Fruit fly (Drosophila melanogaster) whole organism, pupa: ENCODE results near the gene CG13085.

Source experiments
- CG10348 ChIP-seq: fragments of 200-800 bp; sonication (Bioruptor generic); IDR thresholded peaks from 2 replicates; pipeline ENCODE4 v1.3.6; 2022; ENCODE audit warnings: missing biosample characterization, missing genetic modification characterization
- CG12605 ChIP-seq: fragments of 200-800 bp; sonication (Bioruptor generic); IDR thresholded peaks from 2 replicates; pipeline ENCODE4 v1.3.6; 2022; ENCODE audit warnings: missing biosample characterization, missing genetic modification characterization
- CG13204 ChIP-seq: fragments of 200-800 bp; sonication (Bioruptor generic); optimal IDR thresholded peaks from 2 replicates; lab custom pipeline; 2018; ENCODE audit warnings: missing biosample characterization, mild to moderate bottlenecking, missing genetic modification characterization, moderate library complexity
- CG14655 ChIP-seq: fragments of 200-800 bp; sonication (Bioruptor generic); optimal IDR thresholded peaks from 3 replicates; lab custom pipeline; 2017; ENCODE audit warnings: mild to moderate bottlenecking, missing biosample characterization, missing genetic modification reagents, missing genetic modification characterization
- CG15710 ChIP-seq: fragments of 200-800 bp; sonication (Bioruptor generic); optimal IDR thresholded peaks from 2 replicates; lab custom pipeline; 2018; ENCODE audit warnings: missing biosample characterization, mild to moderate bottlenecking, missing genetic modification characterization, moderate library complexity
- CG17806 ChIP-seq: fragments of 200-800 bp; sonication (Bioruptor generic); optimal IDR thresholded peaks from 2 replicates; lab custom pipeline; 2018; ENCODE audit warnings: missing biosample characterization, mild to moderate bottlenecking, missing genetic modification characterization, moderate library complexity
- CG32121 ChIP-seq: fragments of 200-800 bp; sonication (Bioruptor generic); IDR thresholded peaks from 2 replicates; pipeline ENCODE4 v1.3.6; 2022; ENCODE audit warnings: missing biosample characterization, missing genetic modification characterization
- CG34367 ChIP-seq: fragments of 200-800 bp; sonication (Bioruptor generic); optimal IDR thresholded peaks from 2 replicates; lab custom pipeline; 2018; ENCODE audit warnings: missing biosample characterization, mild to moderate bottlenecking, missing genetic modification characterization
- CG4496 ChIP-seq: fragments of 200-800 bp; sonication (Bioruptor generic); IDR thresholded peaks from 3 replicates; pipeline ENCODE4 v1.3.6; 2022; ENCODE audit warnings: missing biosample characterization, missing genetic modification characterization
- CG8159 ChIP-seq: fragments of 200-800 bp; sonication (Bioruptor generic); optimal IDR thresholded peaks from 3 replicates; lab custom pipeline; 2018; ENCODE audit warnings: missing biosample characterization, mild to moderate bottlenecking, missing genetic modification characterization, moderate library complexity
- CG8301 ChIP-seq: fragments of 200-800 bp; sonication (Bioruptor generic); optimal IDR thresholded peaks from 2 replicates; lab custom pipeline; 2018; ENCODE audit warnings: missing biosample characterization, mild to moderate bottlenecking, missing genetic modification characterization
- CG9948 ChIP-seq: fragments of 200-800 bp; sonication (Bioruptor generic); optimal IDR thresholded peaks from 2 replicates; lab custom pipeline; 2018; ENCODE audit warnings: missing biosample characterization, mild to moderate bottlenecking, missing genetic modification characterization, moderate library complexity
- D1 ChIP-seq: fragments of 200-800 bp; sonication (Bioruptor generic); optimal IDR thresholded peaks from 2 replicates; lab custom pipeline; 2018; ENCODE audit warnings: missing biosample characterization, mild to moderate bottlenecking, missing genetic modification characterization, moderate library complexity
- EcR ChIP-seq: fragments of 200-800 bp; sonication (Bioruptor generic); optimal IDR thresholded peaks from 3 replicates; lab custom pipeline; 2019; ENCODE audit warnings: missing biosample characterization, missing genetic modification characterization, mild to moderate bottlenecking, moderate library complexity, missing genetic modification reagents
- Ets98B ChIP-seq: fragments of 200-800 bp; sonication (Bioruptor generic); IDR thresholded peaks from 2 replicates; pipeline ENCODE4 v1.3.6; 2022; ENCODE audit warnings: missing biosample characterization, missing genetic modification characterization
- Pif1B ChIP-seq: fragments of 200-800 bp; sonication (Bioruptor generic); optimal IDR thresholded peaks from 3 replicates; lab custom pipeline; 2016; ENCODE audit warnings: missing biosample characterization, missing genetic modification characterization
- Snoo ChIP-seq: fragments of 200-800 bp; sonication (Bioruptor generic); optimal IDR thresholded peaks from 3 replicates; lab custom pipeline; 2017; ENCODE audit warnings: missing biosample characterization, mild to moderate bottlenecking, missing genetic modification characterization, inconsistent platforms
- fd96Ca ChIP-seq: fragments of 200-800 bp; sonication (Bioruptor generic); IDR thresholded peaks from 3 replicates; pipeline ENCODE4 v1.3.6; 2022; ENCODE audit warnings: missing biosample characterization, missing genetic modification characterization
- gl ChIP-seq: fragments of 200-800 bp; sonication (Bioruptor generic); optimal IDR thresholded peaks from 2 replicates; lab custom pipeline; 2018; ENCODE audit warnings: missing biosample characterization, mild to moderate bottlenecking, missing genetic modification characterization
- rn ChIP-seq: fragments of 200-800 bp; sonication (Bioruptor generic); IDR thresholded peaks from 2 replicates; pipeline ENCODE4 v1.3.6; 2022; ENCODE audit warnings: missing biosample characterization, missing genetic modification characterization

The CG13085 gene

dm6 chr2L:19472256-19472655 is 48.4 kb downstream of the CG13085 start:
- TF ChIP-seq CG8159 (tag; lab: Kevin White, UChicago) (no peak), Pif1B (GFP tag; lab: Kevin White, UChicago) (no peak), Ets98B (no peak), CG34367 (tag; lab: Kevin White, UChicago) (no peak), CG14655 (GFP tag; lab: Kevin White, UChicago) (no peak), CG4496 (GFP tag; lab: Robert Waterston, UW) (no peak), D1 (tag; lab: Kevin White, UChicago) (no peak), CG13204 (GFP tag; lab: Kevin White, UChicago) (no peak), fd96Ca (GFP tag; lab: Robert Waterston, UW) (no peak), EcR (GFP tag; lab: Kevin White, UChicago) (no peak), CG10348 (GFP tag; lab: Robert Waterston, UW) (no peak), CG8301 (tag; lab: Kevin White, UChicago) (no peak), gl (tag; lab: Kevin White, UChicago) (no peak), CG9948 (no peak), rn (GFP tag; lab: Robert Waterston, UW) (no peak), CG15710 (tag; lab: Kevin White, UChicago) (no peak)

dm6 chr2L:19473397-19474009 is 49.7 kb downstream of the CG13085 start:
- TF ChIP-seq CG9948 (no peak), D1 (tag; lab: Kevin White, UChicago) (no peak), fd96Ca (GFP tag; lab: Robert Waterston, UW) (no peak), Pif1B (GFP tag; lab: Kevin White, UChicago) (no peak), EcR (GFP tag; lab: Kevin White, UChicago) (no peak), gl (tag; lab: Kevin White, UChicago) (no peak), Snoo (no peak), CG32121 (GFP tag; lab: Robert Waterston, UW) (no peak), Ets98B (no peak), CG17806 (tag; lab: Kevin White, UChicago) (no peak), CG4496 (GFP tag; lab: Robert Waterston, UW) (no peak), CG34367 (tag; lab: Kevin White, UChicago) (no peak), CG15710 (tag; lab: Kevin White, UChicago) (no peak), CG12605 (GFP tag; lab: Robert Waterston, UW) (no peak), CG8159 (tag; lab: Kevin White, UChicago) (no peak), CG10348 (GFP tag; lab: Robert Waterston, UW) (no peak), CG8301 (tag; lab: Kevin White, UChicago) (no peak), CG14655 (GFP tag; lab: Kevin White, UChicago) (no peak)

DNA sequence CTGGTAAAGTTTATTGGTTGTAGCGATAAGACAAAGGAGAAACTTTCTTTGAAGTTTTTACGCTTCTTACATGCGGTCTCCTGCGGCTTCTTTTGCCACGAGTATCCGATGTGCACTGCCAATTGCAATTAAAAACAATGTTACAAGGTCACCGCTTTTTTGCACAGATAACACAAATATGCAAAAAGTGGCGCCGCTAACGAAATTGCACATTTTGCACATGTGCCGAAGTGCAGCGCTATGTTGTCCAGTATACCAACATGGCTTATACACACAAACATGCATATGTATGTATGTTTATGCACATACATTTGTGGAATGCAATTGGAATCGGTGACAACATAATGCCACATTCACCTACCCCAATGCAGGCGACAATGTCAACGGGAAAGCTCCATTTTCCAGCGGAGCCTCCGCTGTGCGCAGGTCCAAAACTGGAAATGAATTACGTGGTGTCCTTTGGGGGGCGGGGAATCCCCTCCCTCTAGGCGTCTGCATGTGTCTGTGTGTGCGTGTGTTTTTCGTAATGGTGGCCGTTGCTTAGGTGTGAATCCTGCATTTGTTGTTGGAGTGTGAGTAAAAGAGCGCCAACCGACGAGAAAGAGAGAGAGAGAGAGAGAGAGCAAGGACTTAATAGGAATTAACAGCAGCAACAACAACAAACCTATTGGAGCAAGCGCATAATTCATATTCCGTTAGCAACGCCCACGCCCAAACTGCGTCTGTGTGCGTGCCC is 55.6 kb downstream of the CG13085 start:
- TF ChIP-seq CG10348 (GFP tag; lab: Robert Waterston, UW): no peak
- no peak for TF ChIP-seq CG13204 (GFP tag; lab: Kevin White, UChicago)
- TF ChIP-seq CG32121 (GFP tag; lab: Robert Waterston, UW): no peak
- no peak for TF ChIP-seq CG4496 (GFP tag; lab: Robert Waterston, UW)
- TF ChIP-seq CG9948: no peak
- no peak for TF ChIP-seq EcR (GFP tag; lab: Kevin White, UChicago)
- TF ChIP-seq CG8159 (tag; lab: Kevin White, UChicago): no peak
- no peak for TF ChIP-seq D1 (tag; lab: Kevin White, UChicago)
- TF ChIP-seq, all 21 proteins: peak for 0
